Fruit fly (Drosophila melanogaster): ENCODE measurements around the gene dsh.

Gene dsh

DNA sequence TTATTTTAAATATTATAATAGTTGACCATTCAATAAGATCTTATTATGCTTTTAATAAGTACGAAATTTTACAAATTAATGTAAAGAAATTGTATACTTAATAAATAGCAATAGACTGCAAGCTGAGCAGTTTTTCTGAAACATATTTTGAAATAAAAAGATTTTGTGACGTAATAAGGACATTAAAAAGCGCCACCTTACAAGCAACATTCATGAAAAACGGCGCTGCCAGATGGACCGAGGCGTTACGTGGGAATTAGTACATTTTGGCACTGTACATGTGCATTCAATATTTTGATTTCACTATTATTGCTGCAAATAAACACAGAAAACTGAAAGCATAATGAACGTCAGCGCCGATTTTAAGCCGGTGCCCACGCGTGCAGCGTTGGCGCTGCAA is 6.9 kb upstream of the dsh start, which contains the start of gene CG1738:
Gene CG1738, plus strand, starts transcription at position 221 of the 400 bp plus-strand sequence.
- TF ChIP-seq CG8478 (optimal IDR thresholded peaks at IDR 0.05): no peak
- no peak for TF ChIP-seq CTCF (optimal IDR thresholded peaks at IDR 0.05)

DNA sequence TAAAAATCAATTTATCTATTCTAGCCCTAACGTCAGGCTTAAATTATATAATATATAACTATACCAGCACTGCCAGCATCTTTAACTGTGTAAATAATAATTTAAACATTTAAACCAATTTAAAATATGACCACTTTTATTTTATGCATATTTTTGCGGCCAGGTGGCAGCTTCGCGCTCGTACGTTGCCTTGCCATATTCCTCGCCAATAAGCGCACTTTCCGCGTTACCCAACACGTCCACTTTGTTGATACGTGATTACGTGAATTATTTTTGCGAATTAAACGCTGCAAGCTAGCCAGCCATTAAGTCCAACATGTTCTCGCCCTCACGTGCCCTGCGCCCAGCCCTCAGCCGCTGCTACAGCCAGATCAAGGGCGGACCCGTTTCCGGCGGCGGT is 5.9 kb upstream of the dsh start, which contains the start of gene NdufV3:
Gene NdufV3, plus strand, starts transcription at position 219 of the 400 bp plus-strand sequence.
- TF ChIP-seq CTCF (optimal IDR thresholded peaks at IDR 0.05): no peak
- TF ChIP-seq CG8478 (optimal IDR thresholded peaks at IDR 0.05): no peak

DNA sequence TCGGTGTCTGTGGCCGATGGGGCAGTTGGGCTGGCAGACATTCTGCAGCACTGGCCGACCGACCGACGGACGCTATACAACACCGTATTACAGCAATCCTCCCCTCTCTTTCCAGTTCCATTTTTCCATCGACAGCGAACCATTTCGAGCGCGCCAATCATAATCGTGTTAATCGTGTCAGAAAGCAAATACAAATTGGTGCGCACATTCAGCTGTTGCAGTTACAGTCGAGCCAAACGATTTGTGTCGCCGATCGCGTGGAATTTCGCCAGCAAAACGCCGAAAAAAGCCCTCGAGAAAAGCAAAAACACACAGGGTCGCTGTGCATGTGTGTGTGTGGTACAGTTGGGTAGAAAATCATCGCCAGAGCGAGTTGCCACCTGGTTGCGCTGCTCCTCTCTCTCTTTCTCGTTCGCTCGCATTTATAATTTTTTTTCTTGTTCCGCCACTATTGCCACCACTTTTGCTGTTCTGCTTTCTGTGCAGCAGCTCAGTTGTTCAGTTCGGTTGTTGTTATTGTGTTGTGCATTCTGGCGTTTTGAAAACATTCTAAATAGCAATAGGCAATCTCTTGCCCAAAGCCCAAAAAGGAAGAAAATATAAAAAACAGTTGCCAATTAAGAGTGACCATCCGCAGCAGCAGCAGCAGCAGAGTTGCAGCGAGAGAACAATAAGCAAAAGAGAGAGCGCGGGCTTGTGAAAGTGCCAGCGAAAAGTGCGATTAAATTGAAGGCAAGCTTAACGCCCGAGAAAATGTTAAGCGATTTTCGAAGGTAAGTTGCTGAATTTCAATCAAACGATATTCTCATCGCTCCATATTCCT is 5.0 kb upstream of the dsh start, which contains the start of gene CG1737:
Gene CG1737, plus strand, starts transcription at position 104 of the 823 bp plus-strand sequence.
- no peak for TF ChIP-seq CG8478 (optimal IDR thresholded peaks at IDR 0.05)
- no peak for TF ChIP-seq CTCF (optimal IDR thresholded peaks at IDR 0.05)

DNA sequence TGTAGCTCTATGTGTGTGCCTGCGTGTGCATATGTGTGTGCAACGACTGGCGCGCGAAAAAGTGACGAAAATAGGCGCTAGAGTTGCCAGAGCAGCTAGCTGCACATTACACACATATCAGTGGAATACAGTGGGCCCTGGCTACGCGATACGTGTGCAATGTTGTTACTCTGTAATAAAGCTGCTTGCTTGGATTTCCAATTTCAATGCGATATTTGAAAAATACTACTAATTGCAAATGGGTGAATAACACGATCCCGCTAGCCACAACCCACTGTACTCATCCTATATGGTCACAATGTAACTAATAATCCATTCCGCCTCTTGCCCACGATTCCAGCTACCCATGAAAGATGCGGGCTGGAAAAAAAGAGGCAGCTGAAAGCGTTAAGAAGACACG is 4.3 kb upstream of the dsh start:
- TF ChIP-seq CG8478 (optimal IDR thresholded peaks at IDR 0.05) (no peak), CTCF (optimal IDR thresholded peaks at IDR 0.05) (no peak)

DNA sequence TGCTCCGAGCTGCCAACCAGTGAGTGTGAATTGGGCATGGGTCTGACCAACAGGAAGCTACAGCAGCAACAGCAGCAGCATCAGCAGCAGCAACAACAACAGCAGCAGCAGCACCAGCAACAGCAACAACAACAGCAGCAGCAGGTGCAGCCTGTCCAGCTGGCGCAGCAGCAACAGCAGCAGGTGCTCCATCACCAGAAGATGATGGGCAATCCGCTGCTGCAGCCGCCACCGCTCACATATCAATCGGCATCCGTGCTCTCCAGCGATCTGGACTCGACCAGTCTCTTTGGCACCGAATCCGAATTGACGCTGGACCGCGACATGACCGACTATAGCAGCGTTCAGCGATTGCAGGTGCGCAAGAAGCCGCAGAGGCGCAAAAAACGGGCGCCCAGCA is 967 bp downstream of the dsh start:
- TF ChIP-seq CTCF (optimal IDR thresholded peaks at IDR 0.05) (no peak), CG8478 (optimal IDR thresholded peaks at IDR 0.05) (no peak)

DNA sequence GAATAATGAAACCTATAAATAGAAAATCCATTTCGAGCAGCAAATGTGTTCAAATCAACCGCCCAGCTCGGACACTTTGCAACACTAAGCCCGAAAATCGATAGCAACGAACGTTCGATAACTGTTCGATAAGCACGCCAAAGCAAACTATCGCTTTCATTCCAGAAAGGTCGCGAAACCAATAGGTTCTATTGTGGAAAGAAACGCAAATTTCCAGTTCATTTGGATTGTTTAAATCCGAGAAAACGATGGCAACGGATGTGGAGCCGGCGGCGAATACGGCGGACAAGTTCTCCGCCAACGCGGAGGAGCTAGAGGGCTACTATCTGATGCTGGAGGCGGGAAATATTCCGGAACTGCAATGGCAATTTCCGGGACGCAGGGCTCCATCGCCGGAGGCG is 3.4 kb downstream of the dsh start, which contains the start of gene Pa1:
Gene Pa1, plus strand, starts transcription at position 156 of the 401 bp plus-strand sequence.
- TF ChIP-seq CTCF (optimal IDR thresholded peaks at IDR 0.05): no peak
- no peak for TF ChIP-seq CG8478 (optimal IDR thresholded peaks at IDR 0.05)

DNA sequence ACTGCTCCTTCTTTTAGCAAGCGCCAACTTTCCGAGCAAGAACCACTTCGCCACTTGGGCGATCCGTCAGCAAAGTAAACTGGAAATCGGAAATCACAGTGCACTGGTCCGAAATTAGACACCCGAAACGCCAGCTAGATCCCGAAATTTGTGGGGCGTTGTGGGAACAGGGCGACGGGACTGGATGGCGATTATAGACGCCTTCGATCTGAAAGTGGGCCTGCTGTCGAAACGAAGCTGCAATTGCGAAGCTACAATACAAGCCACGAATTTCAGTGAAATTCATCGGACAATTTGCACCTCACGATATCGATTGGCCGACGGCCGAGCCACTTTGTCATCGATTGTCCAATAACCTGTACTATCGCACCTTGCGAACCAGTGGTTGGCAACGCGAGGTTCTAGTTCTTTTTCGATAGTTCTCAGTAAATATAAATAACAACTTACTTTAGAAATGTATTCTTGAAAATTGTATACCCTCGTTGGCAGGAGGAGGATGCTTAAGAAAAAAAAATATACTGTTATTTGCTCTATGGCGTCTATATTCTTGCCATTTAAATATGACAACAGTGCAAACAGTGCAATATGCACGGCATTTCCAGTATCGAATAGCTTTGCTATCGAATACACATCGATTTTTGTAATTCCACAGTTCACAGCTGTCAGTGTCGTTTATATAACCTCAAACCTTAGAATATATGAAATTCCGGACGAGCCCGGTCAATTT is 12.3 kb downstream of the dsh start, which contains the start of the genes hop and Tim8:
Gene hop, minus strand, starts transcription at position 316 of the 727 bp plus-strand sequence.
Gene Tim8, plus strand, starts transcription at position 663 of the 727 bp plus-strand sequence.
- TF ChIP-seq CG8478 (optimal IDR thresholded peaks at IDR 0.05) (no peak), CTCF (optimal IDR thresholded peaks at IDR 0.05) (no peak)

DNA sequence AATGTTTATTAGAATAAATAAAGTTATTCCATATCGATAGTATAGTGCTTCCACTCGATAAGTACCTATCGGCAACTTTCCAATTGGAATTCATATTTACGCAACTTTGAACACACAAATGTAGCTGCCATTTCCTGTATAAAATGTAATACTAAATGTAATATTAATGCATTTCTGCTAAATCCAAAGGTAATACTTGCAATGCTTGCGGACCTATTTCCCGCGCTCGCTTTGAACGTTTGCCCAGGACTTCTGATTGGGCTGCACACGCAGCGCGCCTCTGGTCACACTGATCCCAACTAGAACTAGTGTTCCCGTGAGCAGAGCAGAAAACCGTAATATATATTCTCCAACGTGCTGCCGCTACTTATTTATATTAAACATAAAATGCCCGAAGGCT is 13.7 kb downstream of the dsh start, which contains the start of gene dlg1:
Gene dlg1, plus strand, starts transcription at position 292 of the 400 bp plus-strand sequence.
- TF ChIP-seq CG8478 (optimal IDR thresholded peaks at IDR 0.05) (no peak), CTCF (optimal IDR thresholded peaks at IDR 0.05) (no peak)

DNA sequence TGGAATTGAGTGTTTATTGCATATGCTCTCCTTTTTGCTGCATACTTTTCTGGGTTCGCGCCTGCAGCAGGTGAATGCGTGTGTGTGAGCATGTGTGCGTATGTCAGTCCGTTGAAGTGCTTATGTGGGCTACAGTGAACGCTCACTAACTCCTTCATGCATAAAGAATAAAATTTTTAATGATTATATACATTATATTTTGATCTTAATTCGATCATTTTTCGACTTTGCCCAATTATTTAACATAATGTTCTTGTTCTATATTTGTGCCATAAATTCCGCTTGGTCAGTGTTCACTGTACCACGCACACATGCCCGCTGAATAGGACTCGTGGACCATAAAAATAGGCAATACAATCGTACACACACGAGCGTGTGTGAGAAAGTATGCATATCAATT is 15.1 kb downstream of the dsh start:
- TF ChIP-seq CG8478 (optimal IDR thresholded peaks at IDR 0.05) (no peak), CTCF (optimal IDR thresholded peaks at IDR 0.05) (no peak)

DNA sequence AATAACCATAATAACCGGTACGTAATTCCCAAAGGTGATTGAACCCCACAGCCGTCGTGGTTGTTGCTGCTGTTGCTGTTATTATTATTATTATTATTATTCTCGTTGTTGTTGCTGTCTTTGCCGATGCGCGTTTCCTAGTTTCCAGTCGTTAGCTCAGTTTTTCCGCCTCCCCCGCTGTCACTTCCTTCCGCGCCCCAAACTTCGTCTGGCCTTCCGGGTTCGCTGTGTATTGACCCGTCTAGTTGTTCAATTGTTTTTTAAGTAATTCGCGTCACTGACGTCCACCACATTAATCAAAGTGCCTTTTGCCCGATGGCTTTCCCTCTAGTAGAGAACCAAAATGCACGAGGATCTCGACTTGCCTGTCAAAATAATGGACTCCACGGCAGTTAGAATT is 15.9 kb downstream of the dsh start:
- TF ChIP-seq CTCF (optimal IDR thresholded peaks at IDR 0.05) (no peak), CG8478 (optimal IDR thresholded peaks at IDR 0.05) (no peak)

DNA sequence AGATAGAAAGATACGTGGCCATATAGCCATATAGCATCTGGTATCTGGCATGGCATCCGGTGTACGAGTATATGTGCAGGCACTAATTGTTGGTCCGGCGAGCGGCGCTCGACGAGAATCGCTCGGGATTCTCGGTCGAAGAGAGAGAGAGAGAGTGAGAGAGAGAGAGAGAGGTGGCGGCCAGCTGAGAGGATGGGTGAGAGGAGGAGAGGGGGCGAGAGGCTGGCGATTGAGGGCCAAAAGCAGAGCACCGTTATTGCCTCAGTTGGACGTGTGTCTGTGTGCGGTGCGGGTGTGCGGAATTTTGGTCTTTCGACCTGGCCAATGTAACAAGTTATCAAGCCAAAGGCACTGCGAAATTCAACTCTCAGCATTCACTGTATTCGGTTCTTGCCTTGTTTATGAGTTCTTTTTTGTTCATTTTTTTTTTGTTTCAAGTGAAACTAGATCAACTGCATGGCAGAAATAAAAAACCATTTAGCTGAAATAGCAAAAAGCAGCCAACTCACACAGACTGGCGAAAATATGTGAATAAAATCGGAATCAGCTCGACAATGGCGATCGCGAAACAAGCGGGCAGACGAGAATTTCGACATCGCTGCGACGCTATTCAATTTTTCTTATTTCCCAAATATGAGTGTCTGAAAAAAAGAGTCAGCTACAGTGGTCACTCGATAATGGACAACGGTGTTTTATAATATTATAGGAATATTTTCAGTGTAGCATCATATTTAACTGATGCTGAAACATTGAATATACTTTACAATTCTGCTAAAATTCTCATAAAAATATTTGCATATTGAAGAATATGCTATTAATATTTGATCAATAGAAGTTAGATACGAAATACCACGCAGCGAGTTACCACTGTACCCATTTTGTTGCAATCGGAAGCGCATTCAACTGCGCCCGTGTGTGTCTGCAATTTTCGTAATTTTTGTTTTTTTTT is 17.4 kb downstream of the dsh start:
- no peak for TF ChIP-seq CTCF (optimal IDR thresholded peaks at IDR 0.05)

DNA sequence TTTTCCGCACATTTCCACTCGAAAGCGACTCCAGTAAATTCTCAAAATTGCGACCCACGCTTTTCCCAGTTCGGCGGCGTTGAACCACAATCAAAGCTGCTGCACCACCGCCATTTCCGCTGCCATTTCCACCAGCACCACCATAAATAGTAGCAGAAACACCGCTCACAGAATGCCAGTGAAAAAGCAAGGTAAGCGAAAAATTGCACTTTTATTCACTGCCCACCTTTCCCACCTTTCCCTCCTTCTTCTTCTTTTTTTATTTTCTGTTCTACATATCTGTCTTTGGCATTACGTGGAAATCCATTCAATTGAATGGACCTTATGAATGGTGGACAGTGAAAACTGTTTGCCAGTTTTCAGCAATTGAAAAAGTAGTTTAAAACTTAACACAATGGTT is 18.6 kb downstream of the dsh start:
- TF ChIP-seq CG8478 (optimal IDR thresholded peaks at IDR 0.05) (no peak), CTCF (optimal IDR thresholded peaks at IDR 0.05) (no peak)

DNA sequence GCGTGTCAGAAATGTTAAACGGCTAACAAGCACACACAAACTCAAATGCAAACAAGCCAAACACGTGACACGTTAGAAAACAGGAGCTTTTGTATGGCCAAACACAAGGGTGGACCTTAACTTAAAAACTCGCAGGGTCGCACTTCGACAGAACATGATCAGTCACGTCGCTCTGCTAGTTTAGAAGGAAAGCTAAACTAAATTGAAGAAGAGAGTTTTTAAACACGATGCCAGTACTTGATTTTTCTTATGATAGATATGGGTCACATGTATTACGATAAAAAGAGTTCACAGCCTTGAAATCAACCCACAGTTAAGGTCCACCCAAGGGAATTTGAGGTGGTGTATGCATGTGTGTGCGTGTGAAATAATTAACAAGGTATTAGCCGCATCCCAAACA is 22.7 kb downstream of the dsh start:
- TF ChIP-seq CG8478 (optimal IDR thresholded peaks at IDR 0.05): no peak
- no peak for TF ChIP-seq CTCF (optimal IDR thresholded peaks at IDR 0.05)

DNA sequence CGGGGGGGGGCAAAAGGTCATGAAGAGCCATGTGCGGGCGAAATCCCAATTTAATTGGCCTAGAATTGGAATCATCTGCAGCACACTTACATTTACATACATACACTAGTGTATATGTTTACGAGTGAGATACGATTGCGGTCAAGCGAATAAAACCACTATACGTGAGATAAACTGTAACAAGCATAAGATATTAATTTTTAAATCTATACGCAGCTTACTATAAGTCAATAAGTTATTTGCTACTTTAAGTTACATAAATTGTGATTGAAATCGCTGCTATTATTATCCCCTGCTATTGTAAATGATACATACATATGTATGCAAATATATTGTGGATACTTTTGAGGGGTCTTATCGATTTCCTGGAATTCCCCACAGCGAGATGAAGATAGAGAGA is 23.5 kb downstream of the dsh start:
- TF ChIP-seq CTCF (optimal IDR thresholded peaks at IDR 0.05): no peak

DNA sequence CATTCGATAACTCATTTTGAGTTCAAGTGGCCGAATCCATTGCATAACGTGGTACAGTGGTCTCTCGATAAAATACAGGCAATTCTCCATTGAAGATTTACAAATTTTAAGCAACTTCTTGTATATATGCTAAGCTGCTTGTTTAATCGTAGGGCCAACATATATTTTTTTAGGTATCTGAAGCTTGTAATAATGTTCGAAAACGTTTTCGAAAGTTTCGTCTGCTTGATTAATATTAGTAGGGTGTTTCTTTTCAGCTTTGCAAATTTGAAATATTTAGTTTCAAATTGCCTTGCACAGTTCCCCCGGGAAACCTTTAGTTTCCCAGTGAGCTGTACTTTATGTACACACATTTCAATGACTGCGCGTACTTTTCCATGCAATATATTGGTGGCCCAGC is 24.1 kb downstream of the dsh start:
- TF ChIP-seq CTCF (optimal IDR thresholded peaks at IDR 0.05) (no peak), CG8478 (optimal IDR thresholded peaks at IDR 0.05) (no peak)

All from S2 (cell line).